Worm (Caenorhabditis elegans) whole organism, L4/young adult: ENCODE measurements around the gene T03E6.9.

Experiments
- W03F9.2 ChIP-seq: fragments of 150-350 bp; optimal IDR thresholded peaks from 2 replicates; lab custom pipeline; 2014; ENCODE audit warnings: missing biosample characterization, missing genetic modification characterization
- him-1 ChIP-seq: sonication (generic microtip); optimal IDR thresholded peaks from 2 replicates; lab custom pipeline; 2016; ENCODE audit warnings: missing genotype, missing genetic modification reagents, missing genetic modification characterization, missing compliant biosample characterization

DNA sequence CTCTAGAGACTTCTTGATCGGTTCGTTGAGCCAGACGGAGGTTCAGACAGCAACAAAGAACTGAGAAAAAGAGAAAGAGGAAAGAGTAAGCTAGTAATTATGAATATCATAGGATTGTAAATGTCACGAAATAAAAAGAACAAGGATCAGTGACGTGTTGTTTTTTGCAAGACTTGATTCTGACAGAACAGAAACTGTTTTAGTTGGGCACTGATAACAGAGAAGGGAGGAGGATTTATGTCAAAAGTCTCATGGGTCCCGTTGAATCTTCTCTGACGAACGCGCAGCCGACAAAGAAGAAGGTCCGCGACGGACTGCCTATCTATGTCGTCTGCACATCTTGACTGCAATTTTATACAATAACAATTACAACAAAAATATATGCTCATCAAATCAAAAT, at the start of gene T03E6.9:
- TF ChIP-seq him-1 (tag; lab: Kevin White, UChicago) (no peak), W03F9.2 (tag; lab: Kevin White, UChicago) (no peak)
